Fruit fly (Drosophila melanogaster) whole organism, embryonic: ENCODE data around the gene Ugt301D1.

Experiments used
- Awh ChIP-seq: fragments of 200-800 bp; sonication (Bioruptor generic); IDR thresholded peaks from 2 replicates; pipeline ENCODE4, ENCODE4 v1.3.6; 2022; ENCODE audit warnings: missing biosample characterization, missing genetic modification characterization
- Bgb ChIP-seq: fragments of 200-800 bp; sonication (Bioruptor generic); IDR thresholded peaks from 2 replicates; pipeline ENCODE4 v1.3.6; 2022; ENCODE audit warnings: missing biosample characterization, missing genetic modification characterization; ENCODE audit not compliant: partially characterized antibody
- CG10147 ChIP-seq: fragments of 200-800 bp; sonication (Bioruptor generic); optimal IDR thresholded peaks from 2 replicates; lab custom pipeline; 2019; ENCODE audit warnings: missing biosample characterization, mild to moderate bottlenecking, missing genetic modification characterization, moderate library complexity
- CG10543 ChIP-seq: fragments of 200-800 bp; sonication (Bioruptor generic); optimal IDR thresholded peaks from 3 replicates; lab custom pipeline; 2017; ENCODE audit warnings: missing biosample characterization, mild to moderate bottlenecking, missing genetic modification characterization, moderate library complexity
- CG11696 ChIP-seq: fragments of 200-800 bp; sonication (Bioruptor generic); IDR thresholded peaks from 2 replicates; pipeline ENCODE4 v1.3.6; 2022; ENCODE audit warnings: missing biosample characterization, missing genetic modification characterization
- CG12299 ChIP-seq: fragments of 200-800 bp; sonication (Bioruptor generic); optimal IDR thresholded peaks from 2 replicates; lab custom pipeline; 2018; ENCODE audit warnings: missing biosample characterization, mild to moderate bottlenecking, missing genetic modification characterization
- CG12769 ChIP-seq: fragments of 200-800 bp; sonication (Bioruptor generic); optimal IDR thresholded peaks from 2 replicates; lab custom pipeline; 2019; ENCODE audit warnings: missing biosample characterization, mild to moderate bottlenecking, missing genetic modification characterization, moderate library complexity
- CG14050 ChIP-seq: fragments of 200-800 bp; sonication (Bioruptor generic); IDR thresholded peaks from 3 replicates; pipeline ENCODE4 v1.3.6; 2022; ENCODE audit warnings: missing biosample characterization, missing genetic modification characterization
- CG1529 ChIP-seq: fragments of 200-800 bp; sonication (Bioruptor generic); optimal IDR thresholded peaks from 3 replicates; lab custom pipeline; 2018; ENCODE audit warnings: missing biosample characterization, missing genetic modification characterization
- CG1647 ChIP-seq: fragments of 200-800 bp; sonication (Bioruptor generic); optimal IDR thresholded peaks from 3 replicates; lab custom pipeline; 2016; ENCODE audit warnings: missing biosample characterization, missing genetic modification characterization
- CG1792 ChIP-seq: fragments of 200-800 bp; sonication (Bioruptor generic); optimal IDR thresholded peaks from 2 replicates; lab custom pipeline; 2016; ENCODE audit warnings: missing biosample characterization, missing genetic modification characterization
- CG18599 ChIP-seq: fragments of 200-800 bp; sonication (Bioruptor generic); optimal IDR thresholded peaks from 3 replicates; lab custom pipeline; 2017; ENCODE audit warnings: missing biosample characterization, missing genetic modification characterization, mild to moderate bottlenecking, moderate library complexity, missing genetic modification reagents
- CG3065 ChIP-seq: fragments of 200-800 bp; sonication (Bioruptor generic); optimal IDR thresholded peaks from 2 replicates; lab custom pipeline; 2016; ENCODE audit warnings: missing biosample characterization, missing genetic modification characterization
- CG33213 ChIP-seq: fragments of 200-800 bp; sonication (Bioruptor generic); optimal IDR thresholded peaks from 3 replicates; lab custom pipeline; 2016; ENCODE audit warnings: missing biosample characterization, missing genetic modification characterization
- CG4854 ChIP-seq: fragments of 200-800 bp; sonication (Bioruptor generic); optimal IDR thresholded peaks from 2 replicates; lab custom pipeline; 2016; ENCODE audit warnings: missing biosample characterization, missing genetic modification characterization, inconsistent platforms
- CG6765 ChIP-seq: fragments of 200-800 bp; sonication (Bioruptor generic); optimal IDR thresholded peaks from 3 replicates; lab custom pipeline; 2017; ENCODE audit warnings: missing biosample characterization, mild to moderate bottlenecking, missing genetic modification characterization
- CG9932 ChIP-seq: fragments of 200-800 bp; sonication (Bioruptor generic); IDR thresholded peaks from 2 replicates; pipeline ENCODE4 v1.3.6; 2022; ENCODE audit warnings: missing biosample characterization, missing genetic modification characterization
- Dfd ChIP-seq, 2 experiments: fragments of >200 bp; optimal IDR thresholded peaks; 2 replicates each; lab custom pipeline; 2017; ENCODE audit warnings: missing biosample characterization in 2 of 2, missing genetic modification characterization in 2 of 2
- HLH3B ChIP-seq: fragments of 200-800 bp; sonication (Bioruptor generic); IDR thresholded peaks from 2 replicates; pipeline ENCODE4 v1.3.6; 2022; ENCODE audit warnings: missing biosample characterization, missing genetic modification characterization
- Hand ChIP-seq: fragments of 200-800 bp; sonication (Bioruptor generic); optimal IDR thresholded peaks from 2 replicates; lab custom pipeline; 2017; ENCODE audit warnings: mild to moderate bottlenecking, missing biosample characterization, missing genetic modification reagents, missing genetic modification characterization
- Lhr ChIP-seq: fragments of 200-800 bp; sonication (Bioruptor generic); optimal IDR thresholded peaks from 3 replicates; lab custom pipeline; 2017; ENCODE audit warnings: mild to moderate bottlenecking, missing biosample characterization, missing genetic modification reagents, missing genetic modification characterization
- Lpt ChIP-seq: fragments of >200 bp; optimal IDR thresholded peaks from 2 replicates; lab custom pipeline; 2018; ENCODE audit warnings: missing biosample characterization, missing genetic modification characterization
- Med ChIP-seq: fragments of 200-800 bp; sonication (Bioruptor generic); peaks from one replicate; lab custom pipeline; 2016; ENCODE audit warnings: missing biosample characterization, missing genetic modification characterization, mild to moderate bottlenecking, inconsistent platforms, moderate library complexity
- Meics ChIP-seq: fragments of 200-800 bp; sonication (Bioruptor generic); optimal IDR thresholded peaks from 2 replicates; lab custom pipeline; 2017; ENCODE audit warnings: missing biosample characterization, mild to moderate bottlenecking, missing genetic modification characterization
- Nf-YB ChIP-seq: fragments of 200-800 bp; sonication (Bioruptor generic); optimal IDR thresholded peaks from 3 replicates; lab custom pipeline; 2019; ENCODE audit warnings: missing biosample characterization, mild to moderate bottlenecking, missing genetic modification characterization, moderate library complexity
- Nf-YC ChIP-seq: fragments of 200-800 bp; optimal IDR thresholded peaks from 3 replicates; lab custom pipeline; 2019; ENCODE audit warnings: missing biosample characterization, mild to moderate bottlenecking, missing genetic modification characterization, moderate library complexity
- Sry-δ ChIP-seq: fragments of 200-800 bp; sonication (Bioruptor generic); optimal IDR thresholded peaks from 2 replicates; lab custom pipeline; 2016; ENCODE audit warnings: missing biosample characterization, missing genetic modification characterization
- Stat92E ChIP-seq, 3 experiments: fragments of >200 bp in 2 of 3; fragments of 200-800 bp in 1 of 3; sonication (Bioruptor generic) in 1 of 3; optimal IDR thresholded peaks; 2 replicates each; lab custom pipeline; 2017 to 2019; ENCODE audit warnings: missing biosample characterization in 3 of 3, missing genetic modification characterization in 3 of 3, mild to moderate bottlenecking in 1 of 3, moderate library complexity in 1 of 3
- amos ChIP-seq: fragments of 200-800 bp; sonication (Bioruptor generic); IDR thresholded peaks from 2 replicates; pipeline ENCODE4 v1.3.6; 2022; ENCODE audit warnings: missing biosample characterization, missing genetic modification characterization; ENCODE audit not compliant: partially characterized antibody
- cad ChIP-seq: fragments of >200 bp; optimal IDR thresholded peaks from 2 replicates; lab custom pipeline; 2017; ENCODE audit warnings: missing biosample characterization, missing genetic modification characterization
- chinmo ChIP-seq: fragments of 200-800 bp; sonication (Bioruptor generic); IDR thresholded peaks from 4 replicates; pipeline ENCODE4 v1.3.6; 2022; ENCODE audit warnings: missing biosample characterization, missing genetic modification characterization; ENCODE audit not compliant: partially characterized antibody
- chn ChIP-seq: fragments of 200-800 bp; sonication (Bioruptor generic); optimal IDR thresholded peaks from 2 replicates; lab custom pipeline; 2016; ENCODE audit warnings: missing biosample characterization, missing genetic modification characterization
- crol ChIP-seq: fragments of 200-800 bp; sonication (Bioruptor generic); IDR thresholded peaks from 2 replicates; pipeline ENCODE4 v1.3.6; 2022; ENCODE audit warnings: missing biosample characterization, missing genetic modification characterization
- crp ChIP-seq, 2 experiments: fragments of 200-800 bp; sonication (Bioruptor generic); optimal IDR thresholded peaks; 2 replicates in 1 of 2; 3 replicates in 1 of 2; lab custom pipeline; 2017; ENCODE audit warnings: missing biosample characterization in 2 of 2, missing genetic modification characterization in 2 of 2, mild to moderate bottlenecking in 1 of 2, moderate library complexity in 1 of 2
- eyg ChIP-seq: fragments of 200-800 bp; sonication (Bioruptor generic); optimal IDR thresholded peaks from 3 replicates; lab custom pipeline; 2016; ENCODE audit warnings: missing biosample characterization, missing genetic modification characterization
- gce ChIP-seq: fragments of 200-800 bp; sonication (Bioruptor generic); IDR thresholded peaks from 3 replicates; pipeline ENCODE4 v1.3.6; 2022; ENCODE audit warnings: missing biosample characterization, missing genetic modification characterization
- gfzf ChIP-seq: fragments of 200-800 bp; sonication (Bioruptor generic); optimal IDR thresholded peaks from 2 replicates; lab custom pipeline; 2016; ENCODE audit warnings: missing biosample characterization, mild to moderate bottlenecking, missing genetic modification characterization, moderate library complexity
- grn ChIP-seq: fragments of 200-800 bp; sonication (Bioruptor generic); optimal IDR thresholded peaks from 3 replicates; lab custom pipeline; 2017; ENCODE audit warnings: missing biosample characterization, missing genetic modification characterization
- hth ChIP-seq: fragments of >200 bp; optimal IDR thresholded peaks from 2 replicates; lab custom pipeline; 2017; ENCODE audit warnings: inconsistent platforms
- jing ChIP-seq: fragments of 200-800 bp; sonication (Bioruptor generic); optimal IDR thresholded peaks from 2 replicates; lab custom pipeline; 2018; ENCODE audit warnings: missing biosample characterization, mild to moderate bottlenecking, missing genetic modification characterization
- oc ChIP-seq: fragments of 200-800 bp; sonication (Bioruptor generic); optimal IDR thresholded peaks from 2 replicates; lab custom pipeline; 2018; ENCODE audit warnings: missing biosample characterization, mild to moderate bottlenecking, missing genetic modification characterization, moderate library complexity
- pan ChIP-seq, 4 experiments: fragments of >200 bp in 3 of 4; fragments of 200-800 bp in 1 of 4; sonication (Bioruptor generic) in 1 of 4; optimal IDR thresholded peaks in 3 of 4; IDR thresholded peaks in 1 of 4; 2 replicates each; pipeline versions ENCODE4 v1.3.6 to Lab custom; 2017 to 2022; ENCODE audit warnings: missing biosample characterization in 2 of 4, missing genetic modification characterization in 2 of 4, mixed read lengths in 1 of 4
- pho ChIP-seq: fragments of 200-800 bp; sonication (Bioruptor generic); optimal IDR thresholded peaks from 2 replicates; lab custom pipeline; 2016; ENCODE audit warnings: missing biosample characterization, missing genetic modification characterization
- pzg ChIP-seq: fragments of 200-800 bp; sonication (Bioruptor generic); optimal IDR thresholded peaks from 3 replicates; lab custom pipeline; 2018; ENCODE audit warnings: missing biosample characterization, mild to moderate bottlenecking, missing genetic modification characterization, moderate library complexity
- repo ChIP-seq: fragments of 200-800 bp; sonication (Bioruptor generic); optimal IDR thresholded peaks from 2 replicates; lab custom pipeline; 2016; ENCODE audit warnings: missing biosample characterization, missing genetic modification characterization
- row ChIP-seq: fragments of 200-800 bp; sonication (Bioruptor generic); IDR thresholded peaks from 3 replicates; pipeline ENCODE4 v1.3.6; 2022; ENCODE audit warnings: missing biosample characterization, missing genetic modification characterization
- sisA ChIP-seq: fragments of 200-800 bp; sonication (Bioruptor generic); IDR thresholded peaks from 2 replicates; pipeline ENCODE4 v1.3.6; 2022; ENCODE audit warnings: missing biosample characterization, missing genetic modification characterization
- ttk ChIP-seq: fragments of 200-800 bp; sonication (Bioruptor generic); IDR thresholded peaks from 2 replicates; pipeline ENCODE4 v2.1.2; 2022; ENCODE audit warnings: missing biosample characterization, missing genetic modification characterization
- unpg ChIP-seq: fragments of 200-800 bp; sonication (Bioruptor generic); optimal IDR thresholded peaks from 3 replicates; lab custom pipeline; 2018; ENCODE audit warnings: missing biosample characterization, mild to moderate bottlenecking, missing genetic modification characterization, moderate library complexity
- wek ChIP-seq: fragments of 200-800 bp; sonication (Bioruptor generic); optimal IDR thresholded peaks from 3 replicates; lab custom pipeline; 2018; ENCODE audit warnings: missing biosample characterization, mild to moderate bottlenecking, missing genetic modification characterization, moderate library complexity

The Ugt301D1 gene

DNA sequence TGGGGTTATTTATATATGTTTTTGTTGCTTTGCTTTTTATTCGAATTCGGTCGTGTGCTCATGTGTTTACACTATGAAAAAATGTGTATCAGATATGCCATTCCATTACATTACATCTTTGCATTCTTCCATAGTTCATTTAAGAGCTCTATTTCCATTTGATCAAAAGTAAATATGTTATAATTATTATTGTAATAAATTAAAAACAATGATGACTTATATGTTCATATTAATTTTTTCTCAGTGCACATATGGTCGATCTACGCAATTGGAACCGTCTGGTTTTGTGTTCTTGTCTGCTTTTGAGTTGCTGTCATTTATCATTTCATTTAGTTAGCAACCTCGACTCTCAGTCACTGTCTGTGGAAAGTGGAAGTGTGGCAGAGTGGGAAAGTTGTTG is 31.9 kb upstream of the Ugt301D1 start (continued):
- peak; percentile 21 for TF ChIP-seq pho (GFP tag; lab: Kevin White, UChicago)
- TF ChIP-seq Stat92E (GFP tag; optimal IDR thresholded peaks at IDR 0.05; lab: Kevin White, UChicago), result peak in 1 of 3 experiments; percentile 98
- TF ChIP-seq jing, result peak; percentile 63
- peak; percentile 78 for TF ChIP-seq Lhr (GFP tag; lab: Kevin White, UChicago)
- TF ChIP-seq gce (GFP tag; lab: Robert Waterston, UW), result peak; percentile 93
- TF ChIP-seq chn, result peak; percentile 66
- TF ChIP-seq CG1529 (GFP tag; lab: Kevin White, UChicago), result peak; percentile 83
- TF ChIP-seq CG10147 (GFP tag; lab: Kevin White, UChicago), result no peak
- peak; percentile 95 for TF ChIP-seq oc (tag; lab: Kevin White, UChicago)
- TF ChIP-seq Nf-YC (tag; lab: Kevin White, UChicago), result no peak
- TF ChIP-seq CG33213 (GFP tag; lab: Kevin White, UChicago), result no peak
- TF ChIP-seq crp (GFP tag; optimal IDR thresholded peaks at IDR 0.05; lab: Kevin White, UChicago), result peak in 1 of 2 experiments; percentile 14
- TF ChIP-seq CG11696 (GFP tag; lab: Robert Waterston, UW), result peak; percentile 78
- no peak for TF ChIP-seq gfzf
- TF ChIP-seq CG3065 (GFP tag; lab: Kevin White, UChicago), result peak; percentile 72
- TF ChIP-seq Sry-δ (GFP tag; lab: Kevin White, UChicago), result no peak
- TF ChIP-seq pan (optimal IDR thresholded peaks at IDR 0.05; lab: Kevin White, UChicago), result no peak
- no peak for TF ChIP-seq pan (GFP tag; optimal IDR thresholded peaks at IDR 0.05 in 1 of 2, IDR thresholded peaks at IDR 0.05 in 1 of 2)
- TF ChIP-seq CG6765, result peak; percentile 27
- TF ChIP-seq Nf-YB (GFP tag; lab: Kevin White, UChicago), result peak; percentile 78
- peak; percentile 49 for TF ChIP-seq repo (GFP tag; lab: Kevin White, UChicago)
- no peak for TF ChIP-seq hth (lab: Kevin White, UChicago)
- peak; percentile 51 for TF ChIP-seq CG4854
- peak; percentile 80 for TF ChIP-seq Meics (GFP tag; lab: Kevin White, UChicago)
- TF ChIP-seq crol, result peak; percentile 58
- TF ChIP-seq Awh (GFP tag; lab: Robert Waterston, UW), result peak; percentile 92
- TF ChIP-seq CG12769 (tag; lab: Kevin White, UChicago), result no peak
- peak; percentile 86 for TF ChIP-seq CG18599 (GFP tag; lab: Kevin White, UChicago)
- no peak for TF ChIP-seq Bgb (GFP tag; lab: Robert Waterston, UW)
- peak; percentile 53 for TF ChIP-seq wek
- peak; percentile 94 for TF ChIP-seq row
- TF ChIP-seq CG1647 (GFP tag; lab: Kevin White, UChicago), result peak; percentile 55
- TF ChIP-seq eyg (GFP tag; lab: Kevin White, UChicago), result no peak
- TF ChIP-seq CG10543 (GFP tag; lab: Kevin White, UChicago), result no peak
- TF ChIP-seq amos, result no peak
- TF ChIP-seq Med (GFP tag; lab: Kevin White, UChicago), result peak; percentile 82
- peak; percentile 56 for TF ChIP-seq Hand
- peak; percentile 37 for TF ChIP-seq grn (GFP tag; lab: Kevin White, UChicago)
- no peak for TF ChIP-seq cad
- no peak for TF ChIP-seq pzg (GFP tag; lab: Kevin White, UChicago)
- TF ChIP-seq unpg (GFP tag; lab: Kevin White, UChicago), result peak; percentile 95
- TF ChIP-seq CG12299 (tag; lab: Kevin White, UChicago), result peak; percentile 85
- peak; percentile 96 for TF ChIP-seq HLH3B (GFP tag; lab: Robert Waterston, UW)
- peak; percentile 88 for TF ChIP-seq ttk (GFP tag; lab: Robert Waterston, UW)
- TF ChIP-seq sisA (GFP tag; lab: Robert Waterston, UW), result peak; percentile 92
- TF ChIP-seq chinmo (GFP tag; lab: Robert Waterston, UW), result no peak
- TF ChIP-seq CG9932 (GFP tag; lab: Robert Waterston, UW), result peak; percentile 76
- TF ChIP-seq Lpt (GFP tag; lab: Kevin White, UChicago), result no peak
- TF ChIP-seq Dfd (GFP tag; optimal IDR thresholded peaks at IDR 0.05; lab: Kevin White, UChicago), result no peak
- peak; percentile 68 for TF ChIP-seq CG14050 (GFP tag; lab: Robert Waterston, UW)
- peak; percentile 26 for TF ChIP-seq CG1792 (GFP tag; lab: Kevin White, UChicago)
